Fruit fly (Drosophila melanogaster) whole organism, wandering third instar larva: Measurements from ENCODE around the gene gammaSnap2.

Source experiments
- Abd-B ChIP-seq: fragments of >200 bp; optimal IDR thresholded peaks from 2 replicates; lab custom pipeline; 2017; ENCODE audit warnings: missing biosample characterization, missing genetic modification characterization
- CG32264 ChIP-seq: fragments of 200-800 bp; sonication (Bioruptor generic); optimal IDR thresholded peaks from 2 replicates; lab custom pipeline; 2016; ENCODE audit warnings: missing biosample characterization, missing genetic modification characterization
- CG9705 ChIP-seq: fragments of 200-800 bp; sonication (Bioruptor generic); optimal IDR thresholded peaks from 2 replicates; lab custom pipeline; 2018; ENCODE audit warnings: missing biosample characterization, mild to moderate bottlenecking, missing genetic modification characterization
- CrebA ChIP-seq: fragments of 200-800 bp; sonication (Bioruptor generic); optimal IDR thresholded peaks from 2 replicates; lab custom pipeline; 2016; ENCODE audit warnings: missing biosample characterization, mild to moderate bottlenecking, missing genetic modification characterization, borderline replicate concordance
- Dfd ChIP-seq: fragments of >200 bp; optimal IDR thresholded peaks from 2 replicates; lab custom pipeline; 2017; ENCODE audit warnings: missing biosample characterization, missing genetic modification characterization
- Dif ChIP-seq: fragments of 200-275, 200-300 bp; sonication (Bioruptor generic); optimal IDR thresholded peaks from 2 replicates; lab custom pipeline; 2018; ENCODE audit warnings: missing biosample characterization, missing genetic modification characterization; ENCODE audit not compliant: partially characterized antibody
- GATAd ChIP-seq: sonication (Bioruptor generic); optimal IDR thresholded peaks from 2 replicates; lab custom pipeline; 2016; ENCODE audit warnings: missing biosample characterization, missing genetic modification characterization
- HLH106 ChIP-seq: fragments of 200-800 bp; optimal IDR thresholded peaks from 3 replicates; lab custom pipeline; 2019; ENCODE audit warnings: missing biosample characterization, mild to moderate bottlenecking, missing genetic modification characterization, moderate library complexity
- Hnf4 ChIP-seq: fragments of 200-800 bp; sonication (Bioruptor generic); optimal IDR thresholded peaks from 2 replicates; lab custom pipeline; 2016; ENCODE audit warnings: missing biosample characterization, mild to moderate bottlenecking, missing genetic modification characterization
- Hr78 ChIP-seq: fragments of >200 bp; optimal IDR thresholded peaks from 2 replicates; lab custom pipeline; 2017; ENCODE audit warnings: missing biosample characterization, missing genetic modification characterization
- Hr83 ChIP-seq: fragments of 200-300 bp; sonication (Bioruptor generic); optimal IDR thresholded peaks from 2 replicates; lab custom pipeline; 2016; ENCODE audit warnings: missing biosample characterization, mild to moderate bottlenecking, missing genetic modification characterization, moderate library complexity; ENCODE audit not compliant: poor library complexity, severe bottlenecking
- Jra ChIP-seq: sonication (Bioruptor generic); optimal IDR thresholded peaks from 2 replicates; lab custom pipeline; 2016; ENCODE audit warnings: missing biosample characterization, missing genetic modification characterization
- Mio ChIP-seq: sonication (Bioruptor generic); optimal IDR thresholded peaks from 2 replicates; lab custom pipeline; 2016; ENCODE audit warnings: missing biosample characterization, missing genetic modification characterization
- Myc ChIP-seq: fragments of >200 bp; optimal IDR thresholded peaks from 2 replicates; lab custom pipeline; 2017
- N ChIP-seq: fragments of >200 bp; optimal IDR thresholded peaks from 2 replicates; lab custom pipeline; 2018; ENCODE audit warnings: missing biosample characterization, missing external identifiers, missing genetic modification characterization
- OdsH ChIP-seq: fragments of 200-800 bp; sonication (Bioruptor generic); optimal IDR thresholded peaks from 2 replicates; lab custom pipeline; 2016; ENCODE audit warnings: missing biosample characterization, mild to moderate bottlenecking, missing genetic modification characterization
- Rel ChIP-seq, 2 experiments: fragments of 200-800 bp; sonication (Bioruptor generic) in 1 of 2; optimal IDR thresholded peaks; 2 replicates in 1 of 2; 3 replicates in 1 of 2; lab custom pipeline; 2016 to 2019; ENCODE audit warnings: mild to moderate bottlenecking in 2 of 2, missing biosample characterization in 2 of 2, missing genetic modification characterization in 2 of 2, moderate library complexity in 1 of 2
- Sp1 ChIP-seq: fragments of 200-800 bp; sonication (Bioruptor generic); optimal IDR thresholded peaks from 3 replicates; lab custom pipeline; 2019; ENCODE audit warnings: missing biosample characterization, mild to moderate bottlenecking, missing genetic modification characterization, moderate library complexity
- Vsx2 ChIP-seq: fragments of 200-300, 225-300 bp; sonication (Bioruptor generic); optimal IDR thresholded peaks from 2 replicates; lab custom pipeline; 2018; ENCODE audit warnings: missing biosample characterization, missing genetic modification characterization; ENCODE audit not compliant: partially characterized antibody
- br ChIP-seq: fragments of 200-800 bp; sonication (Bioruptor generic); optimal IDR thresholded peaks from 2 replicates; lab custom pipeline; 2016; ENCODE audit warnings: missing biosample characterization, missing genetic modification characterization
- brk ChIP-seq: fragments of 200-800 bp; sonication (Bioruptor generic); optimal IDR thresholded peaks from 2 replicates; lab custom pipeline; 2016; ENCODE audit warnings: missing biosample characterization, mild to moderate bottlenecking, missing genetic modification characterization
- dl ChIP-seq, 2 experiments: fragments of 175-275, 200-275 bp in 1 of 2; fragments of 200-275 bp in 1 of 2; sonication (Bioruptor generic); optimal IDR thresholded peaks; lab custom pipeline; 2018; ENCODE audit warnings: mild to moderate bottlenecking in 2 of 2, missing biosample characterization in 2 of 2, missing genetic modification characterization in 2 of 2, moderate library complexity in 2 of 2; ENCODE audit not compliant: partially characterized antibody in 2 of 2, insufficient read depth in 1 of 2
- dmrt93B ChIP-seq: fragments of 200-800 bp; sonication (Bioruptor generic); optimal IDR thresholded peaks from 2 replicates; lab custom pipeline; 2018; ENCODE audit warnings: missing biosample characterization, mild to moderate bottlenecking, missing genetic modification characterization
- dsf ChIP-seq: sonication (Bioruptor generic); optimal IDR thresholded peaks from 2 replicates; lab custom pipeline; 2016; ENCODE audit warnings: missing biosample characterization, missing genetic modification characterization, borderline replicate concordance
- ey ChIP-seq: fragments of 200-800 bp; sonication (Bioruptor generic); optimal IDR thresholded peaks from 2 replicates; lab custom pipeline; 2016; ENCODE audit warnings: missing biosample characterization, missing genetic modification characterization
- foxo ChIP-seq, 2 experiments: fragments of 200-800 bp; sonication (Bioruptor generic); optimal IDR thresholded peaks; 2 replicates in 1 of 2; 3 replicates in 1 of 2; lab custom pipeline; 2016 to 2017; ENCODE audit warnings: missing biosample characterization in 2 of 2, missing genetic modification characterization in 2 of 2
- fru ChIP-seq: fragments of 200-800 bp; sonication (Bioruptor generic); optimal IDR thresholded peaks from 3 replicates; lab custom pipeline; 2016; ENCODE audit warnings: missing biosample characterization, mild to moderate bottlenecking, missing genetic modification characterization
- h ChIP-seq: fragments of 200-800 bp; sonication (Bioruptor generic); optimal IDR thresholded peaks from 3 replicates; lab custom pipeline; 2016; ENCODE audit warnings: missing biosample characterization, mild to moderate bottlenecking, missing genetic modification characterization
- jim ChIP-seq: fragments of 175-275, 200-325 bp; sonication (Bioruptor generic); optimal IDR thresholded peaks from 2 replicates; lab custom pipeline; 2016; ENCODE audit warnings: missing biosample characterization, mild to moderate bottlenecking, missing genetic modification characterization
- lola ChIP-seq: fragments of >200 bp; optimal IDR thresholded peaks from 2 replicates; lab custom pipeline; 2017; ENCODE audit warnings: missing biosample characterization, missing genetic modification characterization
- pan ChIP-seq: fragments of >200 bp; optimal IDR thresholded peaks from 2 replicates; lab custom pipeline; 2017
- psq ChIP-seq: fragments of 200-800 bp; sonication (Bioruptor generic); optimal IDR thresholded peaks from 3 replicates; lab custom pipeline; 2017; ENCODE audit warnings: missing biosample characterization, mild to moderate bottlenecking, missing genetic modification characterization, moderate library complexity
- rgr ChIP-seq: fragments of 200-800 bp; sonication (Bioruptor generic); optimal IDR thresholded peaks from 3 replicates; lab custom pipeline; 2016; ENCODE audit warnings: missing biosample characterization, mild to moderate bottlenecking, missing genetic modification characterization
- sage ChIP-seq: fragments of 200-800 bp; sonication (Bioruptor generic); optimal IDR thresholded peaks from 2 replicates; lab custom pipeline; 2016; ENCODE audit warnings: missing biosample characterization, mild to moderate bottlenecking, missing genetic modification characterization
- sv ChIP-seq: fragments of 200-800 bp; sonication (Bioruptor generic); optimal IDR thresholded peaks from 3 replicates; lab custom pipeline; 2016; ENCODE audit warnings: missing biosample characterization, missing genetic modification characterization
- tai ChIP-seq: sonication (Bioruptor generic); optimal IDR thresholded peaks from 2 replicates; lab custom pipeline; 2016; ENCODE audit warnings: missing biosample characterization, missing genetic modification characterization
- usp ChIP-seq: fragments of >200 bp; optimal IDR thresholded peaks from 2 replicates; lab custom pipeline; 2017; ENCODE audit warnings: missing biosample characterization, missing genetic modification characterization
- woc ChIP-seq: sonication (Bioruptor generic); optimal IDR thresholded peaks from 2 replicates; lab custom pipeline; 2016; ENCODE audit warnings: missing biosample characterization, mild to moderate bottlenecking, missing genetic modification characterization

The gammaSnap2 gene

dm6 chr3R:10108289-10108928, 12.8 kb downstream of the gammaSnap2 start:
- TF ChIP-seq N (GFP tag; lab: Kevin White, UChicago) (peak; percentile 58), usp (no peak)
- TF ChIP-seq, all 38 proteins: peak for 1

- TF ChIP-seq br (GFP tag; lab: Kevin White, UChicago) (no peak), dsf (GFP tag; lab: Kevin White, UChicago) (no peak), lola (GFP tag; lab: Kevin White, UChicago) (no peak)
Measured at dm6 chr3R:10106796-10107195, 14.4 kb downstream of the gammaSnap2 start.

- no peak for TF ChIP-seq GATAd (GFP tag; lab: Kevin White, UChicago)
- TF ChIP-seq dmrt93B (GFP tag; lab: Kevin White, UChicago), result no peak
- TF ChIP-seq foxo (GFP tag; optimal IDR thresholded peaks at IDR 0.05; lab: Kevin White, UChicago), result peak in 1 of 2 experiments; percentile 60
- TF ChIP-seq h (GFP tag; lab: Kevin White, UChicago), result peak; percentile 47
- no peak for TF ChIP-seq sage
- no peak for TF ChIP-seq pan
- no peak for TF ChIP-seq sv (GFP tag; lab: Kevin White, UChicago)
- no peak for TF ChIP-seq OdsH
- peak; percentile 17 for TF ChIP-seq fru (GFP tag; lab: Kevin White, UChicago)
- no peak for TF ChIP-seq CG9705 (GFP tag; lab: Kevin White, UChicago)
- no peak for TF ChIP-seq psq (GFP tag; lab: Kevin White, UChicago)
- no peak for TF ChIP-seq CrebA (GFP tag; lab: Kevin White, UChicago)
- no peak for TF ChIP-seq Hnf4
- peak; percentile 84 for TF ChIP-seq Myc (lab: Kevin White, UChicago)
- no peak for TF ChIP-seq Abd-B
- peak; percentile 93 for TF ChIP-seq Dif (GFP tag; lab: Kevin White, UChicago)
- peak; percentile 3 to 41 for TF ChIP-seq dl (GFP tag; optimal IDR thresholded peaks at IDR 0.05; lab: Kevin White, UChicago; ENCODE audit: insufficient read depth in 1 of 2, partially characterized antibody in 2 of 2)
- TF ChIP-seq Hr83, result peak; percentile 53
- peak; percentile 28 for TF ChIP-seq HLH106 (tag; lab: Kevin White, UChicago)
- peak; percentile 14 for TF ChIP-seq Sp1 (GFP tag; lab: Kevin White, UChicago)
- TF ChIP-seq Dfd (GFP tag; lab: Kevin White, UChicago), result no peak
- no peak for TF ChIP-seq Jra (GFP tag; lab: Kevin White, UChicago)
- no peak for TF ChIP-seq Hr78 (GFP tag; lab: Kevin White, UChicago)
- TF ChIP-seq jim (GFP tag; lab: Kevin White, UChicago), result no peak
- peak; percentile 53 for TF ChIP-seq N (GFP tag; lab: Kevin White, UChicago)
- TF ChIP-seq Rel (GFP tag; optimal IDR thresholded peaks at IDR 0.05; lab: Kevin White, UChicago), result no peak
- no peak for TF ChIP-seq Rel (tag; optimal IDR thresholded peaks at IDR 0.05; lab: Kevin White, UChicago)
- TF ChIP-seq usp, result no peak
- TF ChIP-seq woc (GFP tag; lab: Kevin White, UChicago), result no peak
- TF ChIP-seq Mio (GFP tag; lab: Kevin White, UChicago), result no peak
- no peak for TF ChIP-seq ey (GFP tag; lab: Kevin White, UChicago)
- no peak for TF ChIP-seq brk (GFP tag; lab: Kevin White, UChicago)
- no peak for TF ChIP-seq br (GFP tag; lab: Kevin White, UChicago)
- TF ChIP-seq tai (GFP tag; lab: Kevin White, UChicago), result no peak
- no peak for TF ChIP-seq lola (GFP tag; lab: Kevin White, UChicago)
- no peak for TF ChIP-seq CG32264 (GFP tag; lab: Kevin White, UChicago)
- no peak for TF ChIP-seq rgr (GFP tag; lab: Kevin White, UChicago)
- no peak for TF ChIP-seq dsf (GFP tag; lab: Kevin White, UChicago)
- no peak for TF ChIP-seq Vsx2 (GFP tag; lab: Kevin White, UChicago)
Measured at dm6 chr3R:10100498-10101196, 20.6 kb downstream of the gammaSnap2 start.
